Fruit fly (Drosophila melanogaster) whole organism, embryonic: Measurements from ENCODE around the gene Dnaaf4.

Experiments used
- Asciz ChIP-seq: fragments of 200-800 bp; sonication (Bioruptor generic); optimal IDR thresholded peaks from 2 replicates; lab custom pipeline; 2017; ENCODE audit warnings: missing biosample characterization, mild to moderate bottlenecking, missing genetic modification characterization, missing genetic modification reagents
- CG10366 ChIP-seq: fragments of 200-800 bp; sonication (Bioruptor generic); IDR thresholded peaks from 2 replicates; pipeline ENCODE4 v1.3.6; 2022; ENCODE audit warnings: missing biosample characterization, missing genetic modification characterization
- CG12659 ChIP-seq: fragments of 200-800 bp; sonication (Bioruptor generic); optimal IDR thresholded peaks from 3 replicates; lab custom pipeline; 2017; ENCODE audit warnings: mild to moderate bottlenecking, missing biosample characterization, missing genetic modification reagents, missing genetic modification characterization
- CG15514 ChIP-seq: fragments of 200-800 bp; sonication (Bioruptor generic); optimal IDR thresholded peaks from 3 replicates; lab custom pipeline; 2017; ENCODE audit warnings: missing biosample characterization, missing genetic modification characterization, mild to moderate bottlenecking, moderate library complexity, missing genetic modification reagents
- CG16779 ChIP-seq: fragments of 200-800 bp; sonication (Bioruptor generic); IDR thresholded peaks from 2 replicates; pipeline ENCODE4 v1.3.6; 2022; ENCODE audit warnings: missing biosample characterization, missing genetic modification characterization
- CG18599 ChIP-seq: fragments of 200-800 bp; sonication (Bioruptor generic); optimal IDR thresholded peaks from 3 replicates; lab custom pipeline; 2017; ENCODE audit warnings: missing biosample characterization, missing genetic modification characterization, mild to moderate bottlenecking, moderate library complexity, missing genetic modification reagents
- CG2120 ChIP-seq: fragments of 200-800 bp; sonication (Bioruptor generic); optimal IDR thresholded peaks from 3 replicates; lab custom pipeline; 2016; ENCODE audit warnings: missing biosample characterization, missing genetic modification characterization
- CG30403 ChIP-seq: fragments of 200-800 bp; sonication (Bioruptor generic); optimal IDR thresholded peaks from 3 replicates; lab custom pipeline; 2016; ENCODE audit warnings: missing biosample characterization, missing genetic modification characterization
- CG42726 ChIP-seq: fragments of 200-800 bp; sonication (Bioruptor generic); IDR thresholded peaks from 2 replicates; pipeline ENCODE4 v1.3.6; 2022; ENCODE audit warnings: missing biosample characterization, missing genetic modification characterization; ENCODE audit not compliant: partially characterized antibody
- CG6813 ChIP-seq: fragments of 200-800 bp; sonication (Bioruptor generic); optimal IDR thresholded peaks from 2 replicates; lab custom pipeline; 2017; ENCODE audit warnings: missing biosample characterization, missing genetic modification characterization, mild to moderate bottlenecking, moderate library complexity, missing genetic modification reagents
- CG7963 ChIP-seq: fragments of 200-800 bp; sonication (Bioruptor generic); IDR thresholded peaks from 3 replicates; pipeline ENCODE4 v1.3.6; 2022; ENCODE audit warnings: missing biosample characterization, missing genetic modification characterization; ENCODE audit not compliant: partially characterized antibody
- Camta ChIP-seq: fragments of 200-800 bp; sonication (Bioruptor generic); optimal IDR thresholded peaks from 2 replicates; lab custom pipeline; 2016; ENCODE audit warnings: missing biosample characterization, missing genetic modification characterization
- Deaf1 ChIP-seq: fragments of 200-800 bp; optimal IDR thresholded peaks from 3 replicates; lab custom pipeline; 2019; ENCODE audit warnings: missing biosample characterization, mild to moderate bottlenecking, missing genetic modification characterization, moderate library complexity
- Hand ChIP-seq: fragments of 200-800 bp; sonication (Bioruptor generic); optimal IDR thresholded peaks from 2 replicates; lab custom pipeline; 2017; ENCODE audit warnings: mild to moderate bottlenecking, missing biosample characterization, missing genetic modification reagents, missing genetic modification characterization
- Hr3 ChIP-seq: fragments of 200-800 bp; sonication (Bioruptor generic); optimal IDR thresholded peaks from 3 replicates; lab custom pipeline; 2016; ENCODE audit warnings: missing biosample characterization, missing genetic modification characterization
- Meics ChIP-seq: fragments of 200-800 bp; sonication (Bioruptor generic); optimal IDR thresholded peaks from 2 replicates; lab custom pipeline; 2017; ENCODE audit warnings: missing biosample characterization, mild to moderate bottlenecking, missing genetic modification characterization
- NFAT ChIP-seq: fragments of 200-800 bp; sonication (Bioruptor generic); IDR thresholded peaks from 2 replicates; pipeline ENCODE4 v1.3.6; 2022; ENCODE audit warnings: missing biosample characterization, missing genetic modification characterization
- Rx ChIP-seq: fragments of 200-800 bp; sonication (Bioruptor generic); IDR thresholded peaks from 2 replicates; pipeline ENCODE4 v1.3.6; 2022; ENCODE audit warnings: missing biosample characterization, missing genetic modification characterization
- Trl ChIP-seq, 3 experiments: fragments of >200 bp in 2 of 3; fragments of 200-800 bp in 1 of 3; sonication (Bioruptor generic) in 1 of 3; optimal IDR thresholded peaks; 2 replicates in 1 of 3; 3 replicates in 2 of 3; lab custom pipeline; 2016 to 2017; ENCODE audit warnings: missing biosample characterization in 1 of 3, missing genetic modification characterization in 1 of 3
- Xbp1 ChIP-seq: fragments of 200-800 bp; sonication (Bioruptor generic); optimal IDR thresholded peaks from 3 replicates; lab custom pipeline; 2016; ENCODE audit warnings: missing biosample characterization, mild to moderate bottlenecking, missing genetic modification characterization
- ase ChIP-seq: fragments of 200-800 bp; sonication (Bioruptor generic); IDR thresholded peaks from 3 replicates; pipeline ENCODE4 v1.3.6; 2022; ENCODE audit warnings: missing biosample characterization, missing genetic modification characterization
- bbx ChIP-seq: fragments of 200-800 bp; sonication (Bioruptor generic); IDR thresholded peaks from 2 replicates; pipeline ENCODE4 v1.3.6; 2022; ENCODE audit warnings: missing biosample characterization, missing genetic modification characterization; ENCODE audit not compliant: partially characterized antibody
- br ChIP-seq: fragments of >200 bp; optimal IDR thresholded peaks from 2 replicates; lab custom pipeline; 2017
- cwo ChIP-seq: fragments of 200-800 bp; sonication (Bioruptor generic); optimal IDR thresholded peaks from 3 replicates; lab custom pipeline; 2017; ENCODE audit warnings: missing biosample characterization, missing genetic modification characterization, mild to moderate bottlenecking, moderate library complexity, missing genetic modification reagents
- dpn ChIP-seq, 2 experiments: fragments of 200-800 bp; sonication (Bioruptor generic); optimal IDR thresholded peaks; 3 replicates each; lab custom pipeline; 2016; ENCODE audit warnings: missing biosample characterization in 2 of 2, missing genetic modification characterization in 2 of 2
- dysf ChIP-seq: fragments of 200-800 bp; sonication (Bioruptor generic); IDR thresholded peaks from 3 replicates; pipeline ENCODE4 v1.3.6; 2022; ENCODE audit warnings: missing biosample characterization, missing genetic modification characterization
- ewg ChIP-seq: fragments of 200-800 bp; sonication (Bioruptor generic); optimal IDR thresholded peaks from 3 replicates; lab custom pipeline; 2017; ENCODE audit warnings: mild to moderate bottlenecking, missing biosample characterization, missing genetic modification reagents, missing genetic modification characterization
- gem ChIP-seq: fragments of 200-800 bp; sonication (Bioruptor generic); optimal IDR thresholded peaks from 2 replicates; lab custom pipeline; 2019; ENCODE audit warnings: missing biosample characterization, mild to moderate bottlenecking, missing genetic modification characterization, moderate library complexity
- lilli ChIP-seq: fragments of 200-800 bp; sonication (Bioruptor generic); optimal IDR thresholded peaks from 3 replicates; lab custom pipeline; 2016; ENCODE audit warnings: missing biosample characterization, missing genetic modification characterization
- prd ChIP-seq, 3 experiments: fragments of >200 bp in 2 of 3; fragments of 200-800 bp in 1 of 3; sonication (Bioruptor generic) in 1 of 3; optimal IDR thresholded peaks in 2 of 3; IDR thresholded peaks in 1 of 3; 2 replicates in 2 of 3; 3 replicates in 1 of 3; pipeline versions ENCODE4 v1.3.6 to Lab custom; 2017 to 2022; ENCODE audit warnings: missing biosample characterization in 1 of 3, missing genetic modification characterization in 1 of 3
- pzg ChIP-seq: fragments of 200-800 bp; sonication (Bioruptor generic); optimal IDR thresholded peaks from 3 replicates; lab custom pipeline; 2018; ENCODE audit warnings: missing biosample characterization, mild to moderate bottlenecking, missing genetic modification characterization, moderate library complexity
- ranshi ChIP-seq: fragments of 200-800 bp; sonication (Bioruptor generic); IDR thresholded peaks from 2 replicates; pipeline ENCODE4 v1.3.6; 2022; ENCODE audit warnings: missing biosample characterization, missing genetic modification characterization
- row ChIP-seq: fragments of 200-800 bp; sonication (Bioruptor generic); IDR thresholded peaks from 3 replicates; pipeline ENCODE4 v1.3.6; 2022; ENCODE audit warnings: missing biosample characterization, missing genetic modification characterization
- scrt ChIP-seq: fragments of 200-800 bp; sonication (Bioruptor generic); optimal IDR thresholded peaks from 2 replicates; lab custom pipeline; 2018; ENCODE audit warnings: missing biosample characterization, mild to moderate bottlenecking, missing genetic modification characterization, moderate library complexity
- seq ChIP-seq: fragments of 200-800 bp; sonication (Bioruptor generic); IDR thresholded peaks from 2 replicates; pipeline ENCODE4 v1.3.6; 2022; ENCODE audit warnings: missing biosample characterization, missing genetic modification characterization

The Dnaaf4 gene

dm6 chr2L:11086357-11086924 is 35.1 kb downstream of the Dnaaf4 start, which contains the start of gene CG16854 (continued):
- TF ChIP-seq gem (tag; lab: Kevin White, UChicago): peak; percentile 34
- TF ChIP-seq scrt (GFP tag; lab: Kevin White, UChicago): peak; percentile 0
- TF ChIP-seq Hr3 (GFP tag; lab: Kevin White, UChicago): no peak
- no peak for TF ChIP-seq Camta
- TF ChIP-seq CG18599 (GFP tag; lab: Kevin White, UChicago): peak; percentile 47
- no peak for TF ChIP-seq Asciz
- peak; percentile 32 for TF ChIP-seq CG15514 (GFP tag; lab: Kevin White, UChicago)
- peak; percentile 16 for TF ChIP-seq CG6813
- TF ChIP-seq CG10366 (GFP tag; lab: Robert Waterston, UW): peak; percentile 9; the same call in 1 of the 2 replicates
- TF ChIP-seq NFAT (GFP tag; lab: Robert Waterston, UW): peak; percentile 35; the same call in 1 of the 2 replicates
- TF ChIP-seq seq (GFP tag; lab: Robert Waterston, UW): peak; percentile 23; the same call in 1 of the 2 replicates
- TF ChIP-seq prd (optimal IDR thresholded peaks at IDR 0.05; lab: Kevin White, UChicago): no peak
- TF ChIP-seq prd (GFP tag; IDR thresholded peaks at IDR 0.05; lab: Robert Waterston, UW): 0 out of 3 replicates have a peak, but pooled peaks have one; percentile 17
- TF ChIP-seq dysf (GFP tag; lab: Robert Waterston, UW): 0 out of 3 replicates have a peak, but pooled peaks have one; percentile 34
- TF ChIP-seq Deaf1 (tag; lab: Kevin White, UChicago): peak; percentile 64
- TF ChIP-seq ase (GFP tag; lab: Robert Waterston, UW): 0 out of 3 replicates have a peak, but pooled peaks have one; percentile 8
- 0 out of 2 replicates have a peak, but pooled peaks have one; percentile 26 for TF ChIP-seq ranshi (GFP tag; lab: Robert Waterston, UW)
- TF ChIP-seq pzg (GFP tag; lab: Kevin White, UChicago): peak; percentile 27
- 0 out of 2 replicates have a peak, but pooled peaks have one; percentile 16 for TF ChIP-seq bbx (GFP tag; lab: Robert Waterston, UW)
- TF ChIP-seq CG30403: peak; percentile 13
- peak; percentile 99 for TF ChIP-seq ewg (GFP tag; lab: Kevin White, UChicago)
- peak in 1 of 2 experiments; percentile 4 for TF ChIP-seq dpn (GFP tag; optimal IDR thresholded peaks at IDR 0.05; lab: Kevin White, UChicago)
- TF ChIP-seq lilli (GFP tag; lab: Kevin White, UChicago): peak; percentile 29
- TF ChIP-seq Rx (GFP tag; lab: Robert Waterston, UW): 0 out of 2 replicates have a peak, but pooled peaks have one; percentile 11
- TF ChIP-seq br (lab: Kevin White, UChicago): no peak
- TF ChIP-seq Meics (GFP tag; lab: Kevin White, UChicago): peak; percentile 12
- TF ChIP-seq CG2120: peak; percentile 42
- peak; percentile 10 for TF ChIP-seq CG12659
- peak; percentile 60 for TF ChIP-seq row (GFP tag; lab: Robert Waterston, UW)
- TF ChIP-seq CG16779 (GFP tag; lab: Robert Waterston, UW): peak; percentile 55; the same call in 1 of the 2 replicates
- peak; percentile 1 for TF ChIP-seq Xbp1 (GFP tag; lab: Kevin White, UChicago)
- TF ChIP-seq Trl (optimal IDR thresholded peaks at IDR 0.05; lab: Kevin White, UChicago): peak; percentile 41 to 51
- peak; percentile 24 for TF ChIP-seq Trl (GFP tag; optimal IDR thresholded peaks at IDR 0.05; lab: Kevin White, UChicago)
- TF ChIP-seq Hand (GFP tag; lab: Kevin White, UChicago): peak; percentile 20
- no peak for TF ChIP-seq cwo (GFP tag; lab: Kevin White, UChicago)
- TF ChIP-seq, all 482 proteins: peak for 41

dm6 chr2L:11085129-11085528 is 36.4 kb downstream of the Dnaaf4 start, which contains the start of gene AstCC:
TSS of gene AstCC (minus strand) at chr2L:11085229.
- TF ChIP-seq CG42726 (GFP tag; lab: Robert Waterston, UW) (no peak), CG7963 (GFP tag; lab: Robert Waterston, UW) (0 out of 3 replicates have a peak, but pooled peaks have one; percentile 19)
